Worm (Caenorhabditis elegans) whole organism, L3 larva: ENCODE data around the gene sra-6.
A peak's percentile ranks its signal among the peaks of the same experiment; 100 is the strongest.

Experiments used
- R02D3.7 ChIP-seq: fragments of 150-350 bp; optimal IDR thresholded peaks from 2 replicates; lab custom pipeline; 2014; ENCODE audit warnings: missing biosample characterization, missing genetic modification characterization
- aly-2 ChIP-seq: fragments of 150-350 bp; optimal IDR thresholded peaks from 2 replicates; lab custom pipeline; 2014; ENCODE audit warnings: missing biosample characterization, missing genetic modification characterization
- ceh-16 ChIP-seq: sonication (generic microtip); optimal IDR thresholded peaks from 2 replicates; lab custom pipeline; 2017; ENCODE audit warnings: missing biosample characterization, missing genetic modification characterization
- ceh-28 ChIP-seq: fragments of 150-350 bp; optimal IDR thresholded peaks from 2 replicates; lab custom pipeline; 2014; ENCODE audit warnings: missing biosample characterization, missing genetic modification reagents, missing genetic modification characterization
- ceh-82 ChIP-seq: fragments of 150-350 bp; optimal IDR thresholded peaks from 2 replicates; lab custom pipeline; 2014; ENCODE audit warnings: missing biosample characterization, missing genetic modification characterization
- daf-12 ChIP-seq: fragments of 150-350 bp; optimal IDR thresholded peaks from 2 replicates; lab custom pipeline; 2014; ENCODE audit warnings: missing biosample characterization, missing genetic modification reagents, missing genetic modification characterization
- egl-5 ChIP-seq: fragments of 150-350 bp; optimal IDR thresholded peaks from 2 replicates; lab custom pipeline; 2017; ENCODE audit warnings: missing biosample characterization, missing genetic modification reagents, missing genetic modification characterization, inconsistent platforms
- elt-1 ChIP-seq: fragments of 150-350 bp; optimal IDR thresholded peaks from 2 replicates; lab custom pipeline; 2014; ENCODE audit warnings: missing biosample characterization, missing genetic modification characterization
- elt-2 ChIP-seq: sonication (generic microtip); optimal IDR thresholded peaks from 2 replicates; lab custom pipeline; 2016; ENCODE audit warnings: missing genetic modification reagents, mild to moderate bottlenecking, missing genetic modification characterization, missing compliant biosample characterization
- elt-3 ChIP-seq, 3 experiments: fragments of 150-350 bp in 1 of 3; sonication (generic microtip) in 2 of 3; optimal IDR thresholded peaks; 2 replicates in 2 of 3; 4 replicates in 1 of 3; lab custom pipeline; 2014 to 2017; ENCODE audit warnings: missing biosample characterization in 3 of 3, missing genetic modification characterization in 3 of 3
- eor-1 ChIP-seq, 2 experiments: fragments of 150-350 bp; optimal IDR thresholded peaks; 2 replicates each; lab custom pipeline; 2014 to 2018; ENCODE audit warnings: missing biosample characterization in 2 of 2, missing genetic modification characterization in 2 of 2
- fkh-10 ChIP-seq: sonication (generic microtip); optimal IDR thresholded peaks from 2 replicates; lab custom pipeline; 2017; ENCODE audit warnings: missing biosample characterization, missing genetic modification reagents, missing genetic modification characterization
- fkh-2 ChIP-seq: fragments of 150-350 bp; optimal IDR thresholded peaks from 2 replicates; lab custom pipeline; 2014; ENCODE audit warnings: missing biosample characterization, missing genetic modification reagents, missing genetic modification characterization
- jun-1 ChIP-seq: fragments of 150-350 bp; optimal IDR thresholded peaks from 2 replicates; lab custom pipeline; 2014; ENCODE audit warnings: missing biosample characterization, missing genetic modification reagents, missing genetic modification characterization
- lin-15B ChIP-seq: fragments of 150-350 bp; optimal IDR thresholded peaks from 2 replicates; lab custom pipeline; 2014; ENCODE audit warnings: missing biosample characterization, missing genetic modification characterization
- mdl-1 ChIP-seq: fragments of 150-350 bp; optimal IDR thresholded peaks from 2 replicates; lab custom pipeline; 2014; ENCODE audit warnings: missing biosample characterization, missing genetic modification characterization
- mml-1 ChIP-seq: fragments of 150-350 bp; sonication (generic microtip); optimal IDR thresholded peaks from 3 replicates; lab custom pipeline; 2014; ENCODE audit warnings: missing biosample characterization, missing genetic modification characterization
- nhr-12 ChIP-seq: fragments of 150-350 bp; optimal IDR thresholded peaks from 2 replicates; lab custom pipeline; 2014; ENCODE audit warnings: missing biosample characterization, missing genetic modification characterization
- nhr-23 ChIP-seq: fragments of 150-350 bp; optimal IDR thresholded peaks from 2 replicates; lab custom pipeline; 2014; ENCODE audit warnings: missing biosample characterization, missing genetic modification reagents, missing genetic modification characterization
- nhr-237 ChIP-seq: fragments of 150-350 bp; optimal IDR thresholded peaks from 2 replicates; lab custom pipeline; 2014; ENCODE audit warnings: missing biosample characterization, missing genetic modification characterization
- nhr-25 ChIP-seq: sonication (generic microtip); optimal IDR thresholded peaks from 2 replicates; lab custom pipeline; 2017; ENCODE audit warnings: missing biosample characterization, missing genetic modification characterization
- nhr-28 ChIP-seq: fragments of 150-350 bp; optimal IDR thresholded peaks from 2 replicates; lab custom pipeline; 2014; ENCODE audit warnings: missing biosample characterization, missing genetic modification characterization
- nhr-43 ChIP-seq: sonication (generic microtip); optimal IDR thresholded peaks from 2 replicates; lab custom pipeline; 2016; ENCODE audit warnings: mild to moderate bottlenecking, missing genetic modification characterization, missing compliant biosample characterization; ENCODE audit not compliant: poor library complexity, severe bottlenecking
- nhr-67 ChIP-seq: fragments of 150-350 bp; optimal IDR thresholded peaks from 2 replicates; lab custom pipeline; 2014; ENCODE audit warnings: missing biosample characterization, missing genetic modification characterization
- nhr-77 ChIP-seq: fragments of 150-350 bp; optimal IDR thresholded peaks from 2 replicates; lab custom pipeline; 2014; ENCODE audit warnings: missing biosample characterization, missing genetic modification characterization
- pha-4 ChIP-seq: fragments of 150-350 bp; optimal IDR thresholded peaks from 2 replicates; lab custom pipeline; 2014; ENCODE audit warnings: missing biosample characterization, missing genetic modification reagents, missing genetic modification characterization
- pqm-1 ChIP-seq: fragments of 150-350 bp; optimal IDR thresholded peaks from 2 replicates; lab custom pipeline; 2017; ENCODE audit warnings: missing biosample characterization, missing genetic modification characterization, inconsistent platforms
- sea-2 ChIP-seq: fragments of 150-350 bp; sonication (generic microtip); optimal IDR thresholded peaks from 4 replicates; lab custom pipeline; 2014; ENCODE audit warnings: missing biosample characterization, missing genetic modification reagents, missing genetic modification characterization
- skn-1 ChIP-seq: fragments of 150-350 bp; optimal IDR thresholded peaks from 2 replicates; lab custom pipeline; 2014; ENCODE audit warnings: missing biosample characterization, missing genetic modification characterization
- tbx-2 ChIP-seq: sonication (generic microtip); optimal IDR thresholded peaks from 2 replicates; lab custom pipeline; 2016; ENCODE audit warnings: mild to moderate bottlenecking, missing genetic modification characterization, missing compliant biosample characterization
- unc-62 ChIP-seq: fragments of 150-350 bp; sonication (generic microtip); optimal IDR thresholded peaks from 4 replicates; lab custom pipeline; 2014; ENCODE audit warnings: missing biosample characterization, missing genetic modification reagents, missing genetic modification characterization
- zag-1 ChIP-seq: fragments of 150-350 bp; optimal IDR thresholded peaks from 2 replicates; lab custom pipeline; 2014; ENCODE audit warnings: missing biosample characterization, missing genetic modification characterization

The sra-6 gene

DNA sequence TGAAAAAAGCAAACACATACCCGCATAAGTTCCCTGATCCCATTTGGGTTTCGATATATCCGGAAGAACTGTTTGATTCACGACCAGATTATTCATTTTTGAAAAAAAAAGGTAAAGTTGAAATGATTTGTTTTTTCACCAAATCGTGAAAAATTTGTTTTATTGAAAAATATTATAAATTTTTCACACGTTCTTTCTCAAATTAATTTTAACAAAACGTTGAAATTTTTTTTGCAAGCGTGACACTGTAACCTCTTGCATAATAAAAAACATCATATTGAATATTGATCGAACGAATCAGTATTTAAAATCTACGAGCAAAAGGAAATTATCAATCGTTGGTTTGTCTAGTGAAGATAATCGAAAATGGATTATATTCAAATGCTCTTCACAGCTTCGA, 31.8 kb downstream of the sra-6 start, which contains the start of the genes sfxn-1.1 and AH6.3:
sfxn-1.1 (minus strand) TSS at position 101 of the 400 bp plus-strand sequence.
AH6.3 (plus strand) TSS at position 275 of the 400 bp plus-strand sequence.
- TF ChIP-seq ceh-82 (tag; lab: Kevin White, UChicago) = no peak
- TF ChIP-seq mml-1 (tag; lab: Kevin White, UChicago) = no peak
- TF ChIP-seq eor-1 (tag; optimal IDR thresholded peaks at IDR 0.05; lab: Kevin White, UChicago) = no peak
- TF ChIP-seq skn-1 (tag; lab: Kevin White, UChicago) = no peak
- no peak for TF ChIP-seq nhr-67 (tag; lab: Kevin White, UChicago)
- TF ChIP-seq mdl-1 = no peak
- TF ChIP-seq elt-3 (tag; optimal IDR thresholded peaks at IDR 0.05; lab: Kevin White, UChicago) = no peak
- TF ChIP-seq jun-1 (tag; lab: Kevin White, UChicago) = no peak
- TF ChIP-seq nhr-43 (tag; lab: Kevin White, UChicago) = no peak
- TF ChIP-seq fkh-10 = no peak
- TF ChIP-seq sea-2 (GFP tag; lab: Kevin White, UChicago) = no peak
- TF ChIP-seq nhr-28 (tag; lab: Kevin White, UChicago) = no peak
- no peak for TF ChIP-seq zag-1
- TF ChIP-seq elt-1 (tag; lab: Kevin White, UChicago) = no peak
- TF ChIP-seq ceh-16 (tag; lab: Kevin White, UChicago) = no peak
- no peak for TF ChIP-seq egl-5
- TF ChIP-seq nhr-23 = no peak
- TF ChIP-seq ceh-28 (tag; lab: Kevin White, UChicago) = no peak
- no peak for TF ChIP-seq R02D3.7 (tag; lab: Kevin White, UChicago)
- TF ChIP-seq tbx-2 (tag; lab: Kevin White, UChicago) = no peak

DNA sequence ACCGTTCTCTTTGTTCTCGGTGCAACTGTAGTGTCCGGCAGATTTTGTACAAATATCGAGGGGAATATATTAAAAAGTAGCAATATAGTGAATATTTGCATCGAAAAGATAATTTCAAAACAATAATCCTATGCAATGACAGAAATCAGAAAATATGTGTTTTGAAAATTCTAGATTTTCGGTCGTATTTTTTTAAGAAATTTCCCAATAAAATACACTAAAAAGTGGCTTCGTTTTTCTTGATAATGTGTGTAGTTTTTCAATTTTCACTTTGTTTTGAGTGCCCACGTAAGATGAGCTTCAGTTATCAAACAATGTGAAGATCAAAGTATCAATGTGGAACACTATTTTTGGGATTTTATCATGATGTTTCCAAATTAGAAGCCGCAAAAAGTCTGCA, 33.8 kb downstream of the sra-6 start, which contains the start of gene gcy-1:
gcy-1 (minus strand) TSS at position 101 of the 400 bp plus-strand sequence.
- TF ChIP-seq tbx-2 (tag; lab: Kevin White, UChicago) (no peak), nhr-25 (no peak), nhr-28 (tag; lab: Kevin White, UChicago) (no peak), nhr-67 (tag; lab: Kevin White, UChicago) (no peak)

DNA sequence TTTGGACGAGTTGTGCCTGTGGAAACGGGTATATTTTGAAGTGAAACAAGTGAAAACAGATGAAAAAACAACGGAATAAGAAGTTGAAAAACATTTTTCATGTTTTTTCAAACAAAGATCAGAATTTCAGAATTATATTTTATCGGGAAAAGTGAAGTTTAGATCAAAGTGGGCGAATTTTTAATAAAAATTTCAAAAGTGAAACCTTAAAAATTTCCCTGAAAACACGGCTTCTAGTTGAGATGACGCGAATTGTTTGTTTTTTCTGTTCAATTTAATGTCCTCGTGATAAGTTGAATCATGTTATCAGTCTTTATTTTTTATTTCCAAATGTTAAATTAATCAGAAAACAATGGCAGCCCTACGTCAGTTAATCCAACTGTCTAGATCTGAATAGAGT, 43.4 kb downstream of the sra-6 start, which contains the start of gene gcy-3:
gcy-3 (minus strand) TSS at position 101 of the 400 bp plus-strand sequence.
- no peak for TF ChIP-seq unc-62
- no peak for TF ChIP-seq lin-15B (tag; lab: Kevin White, UChicago)
- TF ChIP-seq, all 47 proteins: peak for 0

DNA sequence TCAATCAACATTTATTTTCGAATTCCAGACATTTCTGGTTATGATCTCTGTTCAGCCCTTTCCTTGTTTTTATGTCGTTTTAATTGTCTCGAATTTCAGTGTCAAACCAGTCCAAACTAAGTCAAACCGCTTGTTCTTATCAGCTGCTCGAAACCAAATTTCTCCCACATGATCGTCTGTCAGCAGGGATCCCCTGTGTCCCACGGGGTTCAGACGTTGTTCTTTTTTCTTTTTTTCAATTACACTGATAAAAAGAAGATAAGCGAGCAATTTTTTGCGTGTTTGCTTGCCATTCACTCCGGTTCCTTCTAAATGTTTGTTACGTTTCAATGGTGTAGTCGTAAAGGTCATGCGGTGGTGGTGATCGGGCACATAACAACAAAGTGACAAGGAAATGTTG, 48.7 kb downstream of the sra-6 start:
- TF ChIP-seq jun-1 (tag; lab: Kevin White, UChicago) (peak; percentile 78), unc-62 (no peak), lin-15B (tag; lab: Kevin White, UChicago) (no peak), pqm-1 (tag; lab: Kevin White, UChicago) (peak; percentile 78), elt-2 (tag; lab: Kevin White, UChicago) (peak; percentile 98), aly-2 (tag; lab: Kevin White, UChicago) (no peak), pha-4 (tag; lab: Kevin White, UChicago) (peak; percentile 68)

DNA sequence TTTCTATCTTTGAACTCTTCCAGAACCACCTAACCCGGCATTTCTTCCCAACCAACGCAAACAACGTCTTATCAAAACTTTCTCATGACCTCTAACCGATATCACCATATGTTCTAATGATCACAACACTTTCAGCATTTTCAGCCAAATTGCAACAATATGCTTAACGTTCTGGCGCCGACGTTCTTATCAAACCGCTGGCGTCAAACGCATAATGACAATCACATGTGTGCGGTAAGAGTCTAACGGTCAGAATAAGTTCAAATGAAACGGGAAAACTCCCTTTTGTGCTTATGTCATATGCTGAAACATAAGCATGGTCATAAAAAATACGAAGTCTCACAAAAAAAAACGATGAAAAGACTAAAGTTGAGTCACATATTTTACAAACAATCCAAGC, 49.7 kb downstream of the sra-6 start:
- peak; percentile 99 for TF ChIP-seq elt-2 (tag; lab: Kevin White, UChicago)
- TF ChIP-seq pha-4 (tag; lab: Kevin White, UChicago) = peak; percentile 76
- no peak for TF ChIP-seq nhr-237
- TF ChIP-seq sea-2 (GFP tag; lab: Kevin White, UChicago) = no peak
- TF ChIP-seq aly-2 (tag; lab: Kevin White, UChicago) = no peak
- no peak for TF ChIP-seq nhr-77 (tag; lab: Kevin White, UChicago)
- no peak for TF ChIP-seq lin-15B (tag; lab: Kevin White, UChicago)
- no peak for TF ChIP-seq tbx-2 (tag; lab: Kevin White, UChicago)
- no peak for TF ChIP-seq nhr-12
- TF ChIP-seq pqm-1 (tag; lab: Kevin White, UChicago) = peak; percentile 99
- TF ChIP-seq jun-1 (tag; lab: Kevin White, UChicago) = peak; percentile 60
- TF ChIP-seq elt-3 (tag; optimal IDR thresholded peaks at IDR 0.05; lab: Kevin White, UChicago) = no peak
- TF ChIP-seq zag-1 = no peak
- no peak for TF ChIP-seq nhr-43 (tag; lab: Kevin White, UChicago)
- TF ChIP-seq elt-1 (tag; lab: Kevin White, UChicago) = no peak
- no peak for TF ChIP-seq daf-12 (tag; lab: Kevin White, UChicago)
- TF ChIP-seq fkh-2 (tag; lab: Kevin White, UChicago) = no peak
